Worm (Caenorhabditis elegans) whole organism, L4/young adult: Measurements from ENCODE around the gene C44H9.7.

ENCODE experiments used
- W03F9.2 ChIP-seq: fragments of 150-350 bp; optimal IDR thresholded peaks from 2 replicates; lab custom pipeline; 2014; ENCODE audit warnings: missing biosample characterization, missing genetic modification characterization
- dao-5 ChIP-seq: sonication (generic microtip); optimal IDR thresholded peaks from 2 replicates; lab custom pipeline; 2016; ENCODE audit warnings: missing genotype, missing genetic modification characterization, moderate library complexity, missing compliant biosample characterization
- him-1 ChIP-seq: sonication (generic microtip); optimal IDR thresholded peaks from 2 replicates; lab custom pipeline; 2016; ENCODE audit warnings: missing genotype, missing genetic modification reagents, missing genetic modification characterization, missing compliant biosample characterization

- TF ChIP-seq dao-5 (tag; lab: Kevin White, UChicago): no peak
- TF ChIP-seq him-1 (tag; lab: Kevin White, UChicago): no peak
- no peak for TF ChIP-seq W03F9.2 (tag; lab: Kevin White, UChicago)
Measured at ce11 chrV:12885860-12886259, 31.2 kb upstream of the C44H9.7 start, which contains the start of gene glb-24.
